Worm (Caenorhabditis elegans) whole organism, young adult: ENCODE results near the gene klo-2.

Source experiments
- B0019.2 ChIP-seq: fragments of 200-800 bp; sonication (Bioruptor generic); conservative IDR thresholded peaks from 2 replicates; pipeline ENCODE4 v1.3.6; 2022; ENCODE audit warnings: missing genetic modification reagents, missing genetic modification characterization, missing compliant biosample characterization
- B0261.1 ChIP-seq: sonication (generic microtip); optimal IDR thresholded peaks from 2 replicates; lab custom pipeline; 2016; ENCODE audit warnings: mild to moderate bottlenecking, missing genetic modification characterization, moderate library complexity, missing compliant biosample characterization
- B0336.3 ChIP-seq: fragments of 200-800 bp; sonication (Bioruptor generic); IDR thresholded peaks from 2 replicates; pipeline ENCODE4 v1.3.6; 2022; ENCODE audit warnings: missing genetic modification characterization, missing compliant biosample characterization
- F23B12.7 ChIP-seq: sonication (generic microtip); optimal IDR thresholded peaks from 2 replicates; lab custom pipeline; 2017; ENCODE audit warnings: missing genetic modification characterization, mild to moderate bottlenecking, missing compliant biosample characterization, antibody characterized with exemption, moderate library complexity; ENCODE audit not compliant: insufficient read depth
- K11D2.4 ChIP-seq: fragments of 200-800 bp; sonication (Bioruptor generic); IDR thresholded peaks from 2 replicates; pipeline ENCODE4 v1.3.6; 2022; ENCODE audit warnings: missing genetic modification reagents, missing genetic modification characterization, missing compliant biosample characterization
- Y67H2A.10 ChIP-seq: fragments of 200-800 bp; sonication (Bioruptor generic); conservative IDR thresholded peaks from 2 replicates; pipeline ENCODE4 v1.3.6; 2022; ENCODE audit warnings: missing genetic modification reagents, missing genetic modification characterization, missing compliant biosample characterization
- Y79H2A.3 ChIP-seq: fragments of 200-800 bp; sonication (Bioruptor generic); conservative IDR thresholded peaks from 2 replicates; pipeline ENCODE4 v1.3.6; 2022; ENCODE audit warnings: missing genetic modification reagents, missing genetic modification characterization, missing compliant biosample characterization
- akir-1 ChIP-seq: fragments of 200-800 bp; sonication (Bioruptor generic); optimal IDR thresholded peaks from 2 replicates; lab custom pipeline; 2018; ENCODE audit warnings: mild to moderate bottlenecking, missing genetic modification characterization, moderate library complexity, missing compliant biosample characterization
- ama-1 ChIP-seq, 3 experiments: fragments of 150-350 bp in 1 of 3; sonication (generic microtip) in 2 of 3; optimal IDR thresholded peaks; 2 replicates each; lab custom pipeline; 2014 to 2018; ENCODE audit warnings: missing biosample characterization in 2 of 3, missing genetic modification characterization in 2 of 3, missing genetic modification reagents in 2 of 3
- aptf-3 ChIP-seq: fragments of 200-800 bp; sonication (Bioruptor generic); IDR thresholded peaks from 2 replicates; pipeline ENCODE4 v1.3.6; 2022; ENCODE audit warnings: missing genetic modification characterization, missing compliant biosample characterization
- attf-6 ChIP-seq: fragments of 200-800 bp; sonication (Bioruptor generic); IDR thresholded peaks from 2 replicates; pipeline ENCODE4 v1.3.6; 2022; ENCODE audit warnings: missing genetic modification reagents, missing genetic modification characterization, missing compliant biosample characterization
- ccch-3 ChIP-seq: fragments of 200-800 bp; sonication (Bioruptor generic); optimal IDR thresholded peaks from 2 replicates; lab custom pipeline; 2018; ENCODE audit warnings: mild to moderate bottlenecking, missing genetic modification characterization, missing compliant biosample characterization
- cebp-2 ChIP-seq: fragments of 200-800 bp; sonication (Bioruptor generic); IDR thresholded peaks from 2 replicates; pipeline ENCODE4 v1.3.6; 2022; ENCODE audit warnings: missing genetic modification characterization, missing compliant biosample characterization
- ceh-27 ChIP-seq: fragments of 200-800 bp; sonication (Bioruptor generic); optimal IDR thresholded peaks from 2 replicates; lab custom pipeline; 2018; ENCODE audit warnings: mild to moderate bottlenecking, missing genetic modification characterization, moderate library complexity, missing compliant biosample characterization
- chd-7 ChIP-seq: sonication (generic microtip); optimal IDR thresholded peaks from 2 replicates; lab custom pipeline; 2016; ENCODE audit warnings: mild to moderate bottlenecking, missing genetic modification characterization, moderate library complexity, missing compliant biosample characterization
- efl-1 ChIP-seq: fragments of 150-350 bp; optimal IDR thresholded peaks from 2 replicates; lab custom pipeline; 2014; ENCODE audit warnings: missing biosample characterization, missing genetic modification reagents, missing genetic modification characterization
- egl-44 ChIP-seq: fragments of 200-800 bp; sonication (Bioruptor generic); IDR thresholded peaks from 2 replicates; pipeline ENCODE4 v1.3.6; 2022; ENCODE audit warnings: missing genetic modification reagents, missing genetic modification characterization, missing compliant biosample characterization
- gei-17 ChIP-seq: fragments of 200-800 bp; sonication (Bioruptor generic); optimal IDR thresholded peaks from 2 replicates; lab custom pipeline; 2018; ENCODE audit warnings: mild to moderate bottlenecking, missing genetic modification characterization, missing compliant biosample characterization
- hlh-12 ChIP-seq: sonication (generic microtip); optimal IDR thresholded peaks from 2 replicates; lab custom pipeline; 2016; ENCODE audit warnings: missing genetic modification characterization, missing compliant biosample characterization
- lag-1 ChIP-seq: fragments of 200-800 bp; sonication (Bioruptor generic); IDR thresholded peaks from 2 replicates; pipeline ENCODE4 v1.3.6; 2022; ENCODE audit warnings: missing genetic modification reagents, missing genetic modification characterization, missing compliant biosample characterization
- lin-35 ChIP-seq, 3 experiments: fragments of 150-350 bp in 2 of 3; sonication (generic microtip) in 1 of 3; optimal IDR thresholded peaks; 2 replicates each; lab custom pipeline; 2014 to 2018; ENCODE audit warnings: missing biosample characterization in 3 of 3, missing genetic modification characterization in 3 of 3, missing genetic modification reagents in 3 of 3
- lin-54 ChIP-seq: fragments of 200-800 bp; sonication (Bioruptor generic); optimal IDR thresholded peaks from 2 replicates; lab custom pipeline; 2018; ENCODE audit warnings: mild to moderate bottlenecking, missing genetic modification characterization, missing compliant biosample characterization
- madf-6 ChIP-seq: fragments of 200-800 bp; sonication (Bioruptor generic); IDR thresholded peaks from 2 replicates; pipeline ENCODE4 v1.3.6; 2022; ENCODE audit warnings: missing genetic modification reagents, missing genetic modification characterization, missing compliant biosample characterization
- mcd-1 ChIP-seq: fragments of 200-800 bp; sonication (Bioruptor generic); IDR thresholded peaks from 2 replicates; pipeline ENCODE4 v1.3.6; 2022; ENCODE audit warnings: missing genetic modification reagents, missing genetic modification characterization, missing compliant biosample characterization
- nhr-27 ChIP-seq: fragments of 200-800 bp; sonication (Bioruptor generic); optimal IDR thresholded peaks from 2 replicates; lab custom pipeline; 2018; ENCODE audit warnings: mild to moderate bottlenecking, missing genetic modification characterization, moderate library complexity, missing compliant biosample characterization
- nhr-80 ChIP-seq: sonication (generic microtip); optimal IDR thresholded peaks from 2 replicates; lab custom pipeline; 2016; ENCODE audit warnings: missing genetic modification characterization, missing compliant biosample characterization
- pha-4 ChIP-seq: fragments of 150-350 bp; sonication (generic microtip); optimal IDR thresholded peaks from 2 replicates; lab custom pipeline; 2014; ENCODE audit warnings: missing biosample characterization, missing genetic modification reagents, missing genetic modification characterization
- rcor-1 ChIP-seq: fragments of 200-800 bp; sonication (Bioruptor generic); IDR thresholded peaks from 2 replicates; pipeline ENCODE4 v1.3.6; 2022; ENCODE audit warnings: missing genetic modification reagents, missing genetic modification characterization, missing compliant biosample characterization
- repo-1 ChIP-seq: sonication (generic microtip); optimal IDR thresholded peaks from 2 replicates; lab custom pipeline; 2017; ENCODE audit warnings: mild to moderate bottlenecking, missing genetic modification characterization, missing compliant biosample characterization
- snpc-1.1 ChIP-seq: sonication (generic microtip); optimal IDR thresholded peaks from 2 replicates; lab custom pipeline; 2017; ENCODE audit warnings: missing genetic modification characterization, mild to moderate bottlenecking, missing compliant biosample characterization, antibody characterized with exemption, moderate library complexity, missing genotype, missing genetic modification reagents; ENCODE audit not compliant: insufficient read depth
- snpc-4 ChIP-seq, 5 experiments: fragments of 150-350 bp in 1 of 5; sonication (generic microtip) in 4 of 5; optimal IDR thresholded peaks; 2 replicates each; lab custom pipeline; 2014 to 2018; ENCODE audit warnings: missing genetic modification characterization in 5 of 5, missing biosample characterization in 3 of 5, antibody characterized with exemption in 2 of 5, mild to moderate bottlenecking in 2 of 5, missing compliant biosample characterization in 2 of 5, missing genotype in 2 of 5, moderate library complexity in 2 of 5, missing genetic modification reagents in 1 of 5
- tbp1 ChIP-seq: fragments of 200-800 bp; sonication (Bioruptor generic); optimal IDR thresholded peaks from 2 replicates; lab custom pipeline; 2018; ENCODE audit warnings: mild to moderate bottlenecking, missing genetic modification characterization, missing compliant biosample characterization
- tbx-9 ChIP-seq: sonication (generic microtip); optimal IDR thresholded peaks from 2 replicates; lab custom pipeline; 2016; ENCODE audit warnings: borderline replicate concordance, missing genetic modification characterization, inconsistent platforms, missing compliant biosample characterization
- zfh-2 ChIP-seq: fragments of 200-800 bp; sonication (Bioruptor generic); conservative IDR thresholded peaks from 2 replicates; pipeline ENCODE4 v1.3.6; 2022; ENCODE audit warnings: missing genetic modification reagents, missing genetic modification characterization, missing compliant biosample characterization
- ztf-18 ChIP-seq: sonication (generic microtip); optimal IDR thresholded peaks from 2 replicates; lab custom pipeline; 2016; ENCODE audit warnings: missing genotype, mild to moderate bottlenecking, missing genetic modification characterization, missing compliant biosample characterization
- ztf-22 ChIP-seq: fragments of 200-800 bp; sonication (Bioruptor generic); optimal IDR thresholded peaks from 2 replicates; lab custom pipeline; 2018; ENCODE audit warnings: mild to moderate bottlenecking, missing genetic modification characterization, moderate library complexity, missing compliant biosample characterization

The klo-2 gene

DNA sequence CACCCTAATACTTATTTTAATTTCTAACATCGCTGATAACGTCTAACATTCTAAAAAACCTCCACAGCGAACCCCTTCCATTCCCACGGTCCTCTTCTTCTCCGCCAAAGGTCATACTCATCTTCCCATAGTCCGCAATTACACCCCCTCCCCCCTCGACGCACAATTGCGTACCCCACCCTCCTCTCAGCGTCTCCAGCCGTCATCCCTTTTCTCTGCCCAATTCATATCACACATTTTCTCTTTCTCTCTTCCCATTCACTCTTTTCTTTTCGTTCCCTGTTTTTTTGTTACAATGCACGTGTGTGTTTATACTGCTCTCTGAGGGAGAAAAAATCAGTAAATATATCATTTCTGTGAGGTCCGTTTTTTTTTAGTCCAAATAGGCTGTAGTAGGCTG is 25.8 kb downstream of the klo-2 start (continued):
- no peak for TF ChIP-seq B0019.2 (GFP tag; lab: Robert Waterston, UW)
- TF ChIP-seq repo-1 (tag; lab: Kevin White, UChicago) = no peak
- no peak for TF ChIP-seq tbx-9 (tag; lab: Kevin White, UChicago)
- peak; percentile 56 for TF ChIP-seq mcd-1
- no peak for TF ChIP-seq snpc-1.1 (tag; lab: Kevin White, UChicago)
- TF ChIP-seq akir-1 (GFP tag; lab: Kevin White, UChicago) = no peak
- TF ChIP-seq B0336.3 = no peak
- no peak for TF ChIP-seq gei-17 (GFP tag; lab: Kevin White, UChicago)
- TF ChIP-seq pha-4 (tag; lab: Kevin White, UChicago) = no peak
- TF ChIP-seq tbp1 (GFP tag; lab: Kevin White, UChicago) = peak; percentile 1
- TF ChIP-seq egl-44 (GFP tag; lab: Robert Waterston, UW) = no peak
- no peak for TF ChIP-seq B0261.1
- no peak for TF ChIP-seq cebp-2
- no peak for TF ChIP-seq chd-7 (tag; lab: Kevin White, UChicago)
- TF ChIP-seq ztf-22 (GFP tag; lab: Kevin White, UChicago) = no peak
- peak; percentile 38 for TF ChIP-seq nhr-80
- no peak for TF ChIP-seq ccch-3 (GFP tag; lab: Kevin White, UChicago)
- no peak for TF ChIP-seq aptf-3 (GFP tag; lab: Robert Waterston, UW)
- TF ChIP-seq lin-54 (GFP tag; lab: Kevin White, UChicago) = no peak
- no peak for TF ChIP-seq snpc-4 (GFP tag; optimal IDR thresholded peaks at IDR 0.05; lab: Kevin White, UChicago)
- TF ChIP-seq snpc-4 (tag; optimal IDR thresholded peaks at IDR 0.05; lab: Kevin White, UChicago) = peak in 1 of 4 experiments; percentile 14
- 0 out of 2 replicates have a peak, but pooled peaks have one; percentile 11 for TF ChIP-seq K11D2.4 (GFP tag; lab: Robert Waterston, UW)
- TF ChIP-seq F23B12.7 = peak; percentile 11
- peak in 1 of 3 experiments; percentile 22 for TF ChIP-seq lin-35 (GFP tag; optimal IDR thresholded peaks at IDR 0.05; lab: Kevin White, UChicago)
- peak; percentile 57 for TF ChIP-seq ceh-27 (GFP tag; lab: Kevin White, UChicago)
- TF ChIP-seq hlh-12 (tag; lab: Kevin White, UChicago) = no peak
- no peak for TF ChIP-seq nhr-27 (tag; lab: Kevin White, UChicago)
- no peak for TF ChIP-seq efl-1 (GFP tag; lab: Kevin White, UChicago)
- TF ChIP-seq, all 124 proteins: peak for 15

ce11 chrIII:2473554-2473953 is 27.5 kb downstream of the klo-2 start, which contains the start of gene smg-6:
smg-6 (plus strand) TSS chrIII:2473854.
- no peak for TF ChIP-seq ztf-18 (tag; lab: Kevin White, UChicago)
- TF ChIP-seq rcor-1 (GFP tag; lab: Robert Waterston, UW) = no peak
- no peak for TF ChIP-seq Y79H2A.3 (GFP tag; lab: Robert Waterston, UW)
- no peak for TF ChIP-seq hlh-12 (tag; lab: Kevin White, UChicago)
- TF ChIP-seq attf-6 (GFP tag; lab: Robert Waterston, UW) = no peak
- no peak for TF ChIP-seq akir-1 (GFP tag; lab: Kevin White, UChicago)
- no peak for TF ChIP-seq B0019.2 (GFP tag; lab: Robert Waterston, UW)
- TF ChIP-seq pha-4 (tag; lab: Kevin White, UChicago) = no peak
- TF ChIP-seq madf-6 (GFP tag; lab: Robert Waterston, UW) = no peak
- no peak for TF ChIP-seq nhr-80
- no peak for TF ChIP-seq lag-1 (GFP tag; lab: Robert Waterston, UW)
- TF ChIP-seq F23B12.7 = no peak
- TF ChIP-seq zfh-2 (GFP tag; lab: Robert Waterston, UW) = no peak

DNA sequence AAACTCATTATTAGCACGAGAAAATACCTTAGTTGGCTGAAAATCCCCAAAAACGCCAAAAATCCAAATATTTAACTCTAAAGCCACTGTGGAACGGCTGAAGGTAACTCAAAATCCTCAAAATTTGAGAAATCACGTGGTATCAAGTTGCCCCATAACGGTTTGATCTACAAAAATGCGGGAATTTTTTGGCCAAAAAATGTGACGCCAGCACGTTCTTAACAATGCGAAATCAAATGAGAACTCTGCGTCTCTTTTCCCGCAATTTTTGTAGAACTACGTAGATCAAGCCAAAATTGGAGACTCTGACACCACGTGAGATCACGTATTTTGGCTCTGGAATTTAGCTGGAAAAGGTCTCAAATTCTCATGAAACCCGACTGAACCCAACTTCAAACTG is 28.8 kb downstream of the klo-2 start:
- TF ChIP-seq madf-6 (GFP tag; lab: Robert Waterston, UW) (peak; percentile 56; the same call in 1 of the 2 replicates), Y79H2A.3 (GFP tag; lab: Robert Waterston, UW) (no peak), ama-1 (optimal IDR thresholded peaks at IDR 0.05; lab: Kevin White, UChicago) (no peak), ama-1 (GFP tag; optimal IDR thresholded peaks at IDR 0.05; lab: Kevin White, UChicago) (no peak), Y67H2A.10 (GFP tag; lab: Robert Waterston, UW) (no peak), efl-1 (GFP tag; lab: Kevin White, UChicago) (peak; percentile 18)
